Worm (Caenorhabditis elegans) whole organism, L4 larva: Measurements from ENCODE around the gene R10D12.8.

Experiments used
- dpl-1 ChIP-seq: fragments of 150-350 bp; optimal IDR thresholded peaks from 2 replicates; lab custom pipeline; 2014; ENCODE audit warnings: missing biosample characterization, missing genetic modification reagents, missing genetic modification characterization
- nhr-237 ChIP-seq: sonication (generic microtip); optimal IDR thresholded peaks from 2 replicates; lab custom pipeline; 2017; ENCODE audit warnings: missing biosample characterization, missing genetic modification characterization
- spr-1 ChIP-seq: sonication (generic microtip); optimal IDR thresholded peaks from 2 replicates; lab custom pipeline; 2016; ENCODE audit warnings: mild to moderate bottlenecking, missing genetic modification characterization, missing compliant biosample characterization

- no peak for TF ChIP-seq spr-1 (tag; lab: Kevin White, UChicago)
- TF ChIP-seq dpl-1 (GFP tag; lab: Kevin White, UChicago) = no peak
- TF ChIP-seq nhr-237 (tag; lab: Kevin White, UChicago) = no peak
These were observed 2.4 kb upstream of the R10D12.8 start for ce11 chrV:13955370-13956089.
